Worm (Caenorhabditis elegans): Measurements from ENCODE around the gene pqn-65.

DNA sequence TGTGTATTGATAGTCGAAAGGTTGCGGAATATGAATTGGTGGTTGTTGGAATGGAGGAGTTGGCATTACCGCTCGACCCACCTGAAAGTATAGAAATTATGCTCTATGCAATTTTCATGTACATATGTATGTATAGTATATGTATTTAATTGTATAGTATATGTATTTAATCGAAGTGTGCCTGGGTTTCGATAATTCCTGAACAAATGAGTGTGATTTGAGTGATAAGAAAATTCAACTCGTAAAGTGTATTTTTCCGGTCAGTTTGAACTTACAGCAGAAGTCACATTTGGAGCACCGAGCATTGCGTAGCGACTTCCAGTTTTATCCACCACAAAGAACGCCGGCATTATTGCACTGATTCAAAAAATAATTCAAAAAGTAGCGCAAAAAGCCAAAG is 39.3 kb upstream of the pqn-65 start:
- TF ChIP-seq nhr-237 (tag; optimal IDR thresholded peaks at IDR 0.05) (no peak), ztf-11 (tag; optimal IDR thresholded peaks at IDR 0.05) (no peak), lsy-2 (tag; optimal IDR thresholded peaks at IDR 0.05) (no peak), ama-1 (optimal IDR thresholded peaks at IDR 0.05) (no peak), nhr-10 (tag; optimal IDR thresholded peaks at IDR 0.05) (no peak), snpc-4 (tag; optimal IDR thresholded peaks at IDR 0.05) (no peak)
